Worm (Caenorhabditis elegans): ENCODE data around the gene fahd-1.

ce11 chrIII:7917667-7918066 is 25.6 kb downstream of the fahd-1 start, which contains the start of gene gly-3:
- TF ChIP-seq W03F9.2 (tag; optimal IDR thresholded peaks at IDR 0.05) (no peak), him-1 (tag; optimal IDR thresholded peaks at IDR 0.05) (no peak)
